Fruit fly (Drosophila melanogaster) whole organism, embryonic: Measurements from ENCODE around the gene Spn28Dc.

ENCODE experiments used
- Bgb ChIP-seq: fragments of 200-800 bp; sonication (Bioruptor generic); IDR thresholded peaks from 2 replicates; pipeline ENCODE4 v1.3.6; 2022; ENCODE audit warnings: missing biosample characterization, missing genetic modification characterization; ENCODE audit not compliant: partially characterized antibody
- CG10462 ChIP-seq: fragments of 200-800 bp; sonication (Bioruptor generic); optimal IDR thresholded peaks from 2 replicates; lab custom pipeline; 2016; ENCODE audit warnings: missing biosample characterization, missing genetic modification characterization
- CG11456 ChIP-seq: fragments of 200-800 bp; sonication (Bioruptor generic); IDR thresholded peaks from 3 replicates; pipeline ENCODE4 v1.3.6; 2022; ENCODE audit warnings: missing biosample characterization, missing genetic modification characterization
- CG11695 ChIP-seq: fragments of 200-800 bp; sonication (Bioruptor generic); IDR thresholded peaks from 3 replicates; pipeline ENCODE4 v1.3.6; 2022; ENCODE audit warnings: missing biosample characterization, missing genetic modification characterization
- CG16863 ChIP-seq: fragments of 200-800 bp; sonication (Bioruptor generic); optimal IDR thresholded peaks from 3 replicates; lab custom pipeline; 2016; ENCODE audit warnings: missing biosample characterization, missing genetic modification characterization
- CG3407 ChIP-seq: fragments of 200-800 bp; sonication (Bioruptor generic); optimal IDR thresholded peaks from 2 replicates; lab custom pipeline; 2018; ENCODE audit warnings: missing biosample characterization, mild to moderate bottlenecking, missing genetic modification characterization
- CG3726 ChIP-seq: fragments of 200-800 bp; sonication (Bioruptor generic); IDR thresholded peaks from 3 replicates; pipeline ENCODE4, ENCODE4 v1.3.6; 2022; ENCODE audit warnings: missing biosample characterization, missing genetic modification characterization
- CG9932 ChIP-seq: fragments of 200-800 bp; sonication (Bioruptor generic); IDR thresholded peaks from 2 replicates; pipeline ENCODE4 v1.3.6; 2022; ENCODE audit warnings: missing biosample characterization, missing genetic modification characterization
- Chrac-16 ChIP-seq: fragments of 200-800 bp; sonication (Bioruptor generic); optimal IDR thresholded peaks from 3 replicates; lab custom pipeline; 2016; ENCODE audit warnings: missing biosample characterization, missing genetic modification characterization
- Fer2 ChIP-seq: fragments of 200-800 bp; sonication (Bioruptor generic); optimal IDR thresholded peaks from 2 replicates; lab custom pipeline; 2018; ENCODE audit warnings: missing biosample characterization, mild to moderate bottlenecking, missing genetic modification characterization, moderate library complexity
- Med ChIP-seq: fragments of 200-800 bp; sonication (Bioruptor generic); peaks from one replicate; lab custom pipeline; 2016; ENCODE audit warnings: missing biosample characterization, missing genetic modification characterization, mild to moderate bottlenecking, inconsistent platforms, moderate library complexity
- Usf ChIP-seq: fragments of 200-800 bp; sonication (Bioruptor generic); optimal IDR thresholded peaks from 2 replicates; lab custom pipeline; 2017; ENCODE audit warnings: missing genotype, missing biosample characterization, missing genetic modification characterization
- crc ChIP-seq: fragments of 200-800 bp; sonication (Bioruptor generic); optimal IDR thresholded peaks from 2 replicates; lab custom pipeline; 2016; ENCODE audit warnings: missing biosample characterization, missing genetic modification characterization
- lbe ChIP-seq: fragments of 200-800 bp; sonication (Bioruptor generic); optimal IDR thresholded peaks from 2 replicates; lab custom pipeline; 2016; ENCODE audit warnings: missing biosample characterization, mild to moderate bottlenecking, missing genetic modification characterization
- nmo ChIP-seq: fragments of 200-800 bp; sonication (Bioruptor generic); optimal IDR thresholded peaks from 2 replicates; lab custom pipeline; 2018; ENCODE audit warnings: missing biosample characterization, mild to moderate bottlenecking, missing genetic modification characterization, moderate library complexity
- seq ChIP-seq: fragments of 200-800 bp; sonication (Bioruptor generic); IDR thresholded peaks from 2 replicates; pipeline ENCODE4 v1.3.6; 2022; ENCODE audit warnings: missing biosample characterization, missing genetic modification characterization

Spn28Dc gene

DNA sequence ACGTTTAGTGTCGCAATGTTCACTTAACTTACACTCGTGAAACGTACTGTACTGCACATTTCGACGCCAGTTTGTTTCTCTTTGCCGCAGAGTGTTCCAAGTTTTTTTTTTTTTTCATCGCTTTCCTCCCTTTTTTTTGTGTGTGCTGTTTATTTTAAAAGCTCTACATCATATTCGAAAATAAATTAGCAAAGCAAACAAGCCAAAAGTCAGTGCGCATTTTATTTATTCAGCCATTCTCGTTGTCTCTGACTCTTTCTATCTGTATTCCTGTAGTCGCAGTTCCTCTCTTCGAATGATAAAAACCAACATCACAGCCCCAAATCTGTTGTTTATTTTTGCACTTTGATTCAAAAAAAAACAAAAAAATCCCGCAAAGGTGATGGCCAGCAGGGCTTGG lies 52.4 kb downstream of the Spn28Dc start:
- TF ChIP-seq crc: no peak
- TF ChIP-seq CG10462 (GFP tag; lab: Kevin White, UChicago): no peak
- 0 out of 3 replicates have a peak, but pooled peaks have one; percentile 25 for TF ChIP-seq CG11695
- peak; percentile 26 for TF ChIP-seq lbe (GFP tag; lab: Kevin White, UChicago)
- peak; percentile 61 for TF ChIP-seq Med
- no peak for TF ChIP-seq Chrac-16 (GFP tag; lab: Kevin White, UChicago)
- TF ChIP-seq seq (GFP tag; lab: Robert Waterston, UW): peak; percentile 31; the same call in 1 of the 2 replicates
- TF ChIP-seq Bgb (GFP tag; lab: Robert Waterston, UW): no peak
- TF ChIP-seq CG3407 (GFP tag; lab: Kevin White, UChicago): no peak
- peak; percentile 53 for TF ChIP-seq CG9932 (GFP tag; lab: Robert Waterston, UW)
- no peak for TF ChIP-seq nmo (GFP tag; lab: Kevin White, UChicago)
- TF ChIP-seq CG16863: no peak
- TF ChIP-seq CG11456 (GFP tag; lab: Robert Waterston, UW): 0 out of 3 replicates have a peak, but pooled peaks have one; percentile 50
- no peak for TF ChIP-seq Fer2 (tag; lab: Kevin White, UChicago)
- TF ChIP-seq CG3726: no peak
- TF ChIP-seq Usf (GFP tag; lab: Kevin White, UChicago): no peak
